Fruit fly (Drosophila melanogaster) Kc167 (cell line): ENCODE results near the gene CG45218.

Source experiments
- Myc ChIP-seq: fragments of >200 bp; optimal IDR thresholded peaks from 2 replicates; lab custom pipeline; 2017; ENCODE audit warnings: missing external identifiers
- Sin3A ChIP-seq: fragments of >200 bp; optimal IDR thresholded peaks from 2 replicates; lab custom pipeline; 2018; ENCODE audit warnings: missing external identifiers
- h ChIP-seq: fragments of >200 bp; optimal IDR thresholded peaks from 3 replicates; lab custom pipeline; 2018; ENCODE audit warnings: missing external identifiers
- insv ChIP-seq: fragments of >200 bp; optimal IDR thresholded peaks from 3 replicates; lab custom pipeline; 2018; ENCODE audit warnings: missing external identifiers
- psq ChIP-seq: fragments of >200 bp; optimal IDR thresholded peaks from 2 replicates; lab custom pipeline; 2017; ENCODE audit warnings: missing external identifiers
- ttk ChIP-seq: sonication (Bioruptor generic); optimal IDR thresholded peaks from 2 replicates; lab custom pipeline; 2017; ENCODE audit warnings: missing external identifiers

Gene CG45218

DNA sequence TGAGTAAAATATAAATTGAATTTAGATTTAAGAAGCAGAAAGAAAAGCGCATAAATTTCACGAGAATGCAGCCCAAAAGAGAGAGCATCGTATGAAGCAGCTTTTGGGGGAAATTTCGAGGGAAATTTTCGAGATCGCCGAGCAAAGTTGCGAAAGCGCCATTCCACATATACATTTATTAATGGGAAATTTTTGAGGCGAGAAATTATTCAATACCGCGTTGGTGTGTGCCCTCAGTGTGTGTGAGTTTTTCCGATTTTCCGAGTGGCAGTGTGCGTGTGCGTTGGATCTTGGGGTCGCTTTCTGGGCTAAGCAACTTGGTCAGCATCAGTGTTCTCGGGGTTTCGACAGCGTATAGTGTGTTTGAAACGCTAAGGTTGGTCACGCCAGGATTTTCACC is 19.3 kb upstream of the CG45218 start, which contains the start of gene Tm2:
Gene Tm2, plus strand, starts transcription at position 270 of the 400 bp plus-strand sequence.
- TF ChIP-seq h (lab: Kevin White, UChicago): no peak
- no peak for TF ChIP-seq Myc (lab: Kevin White, UChicago)
- no peak for TF ChIP-seq insv
- no peak for TF ChIP-seq ttk (lab: Kevin White, UChicago)
- TF ChIP-seq psq (lab: Kevin White, UChicago): no peak
- TF ChIP-seq Sin3A (lab: Kevin White, UChicago): no peak

DNA sequence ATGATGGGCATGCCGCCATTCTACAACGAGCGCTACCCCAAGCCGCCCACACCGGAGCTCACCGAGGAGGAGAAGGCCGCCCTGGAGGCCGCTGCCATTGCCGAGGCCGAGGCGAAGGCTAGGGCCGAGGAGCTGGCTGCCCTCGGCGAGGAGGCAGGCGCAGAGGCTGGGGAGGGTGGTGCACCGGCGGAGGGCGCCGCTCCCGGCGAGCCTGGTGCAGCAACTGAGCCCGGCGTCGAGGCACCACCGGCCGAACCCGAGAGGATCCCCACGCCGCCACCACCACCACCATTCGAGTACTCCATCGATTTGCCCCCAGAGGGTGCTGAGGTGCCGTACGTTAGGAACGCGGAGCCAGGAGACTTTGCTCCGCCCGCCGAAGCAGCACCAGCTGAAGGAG is 14.6 kb upstream of the CG45218 start:
- TF ChIP-seq ttk (lab: Kevin White, UChicago): no peak
- TF ChIP-seq psq (lab: Kevin White, UChicago): no peak
- TF ChIP-seq Myc (lab: Kevin White, UChicago): no peak
- TF ChIP-seq Sin3A (lab: Kevin White, UChicago): no peak
- no peak for TF ChIP-seq insv
- no peak for TF ChIP-seq h (lab: Kevin White, UChicago)

DNA sequence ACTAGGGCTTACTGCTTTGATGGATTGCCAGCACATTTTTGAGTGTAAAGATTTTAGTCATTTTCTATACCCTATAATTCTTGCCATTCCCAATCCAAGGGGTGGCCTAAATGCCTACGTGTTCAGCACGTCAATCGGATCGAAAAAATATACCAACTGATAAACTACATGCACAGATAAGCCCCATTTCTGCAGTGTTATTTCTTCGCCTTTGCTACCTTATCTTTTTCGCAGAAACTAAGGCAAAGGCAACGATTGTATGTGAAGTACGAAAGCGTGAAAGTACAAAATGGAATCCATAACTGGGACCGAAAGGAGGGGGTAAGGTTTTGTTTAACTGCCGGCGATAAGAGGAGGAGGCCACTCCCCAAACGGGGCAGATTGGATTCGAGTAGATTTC is 7.3 kb upstream of the CG45218 start:
- no peak for TF ChIP-seq insv
- no peak for TF ChIP-seq psq (lab: Kevin White, UChicago)
- TF ChIP-seq h (lab: Kevin White, UChicago): no peak
- no peak for TF ChIP-seq Sin3A (lab: Kevin White, UChicago)
- TF ChIP-seq Myc (lab: Kevin White, UChicago): no peak

DNA sequence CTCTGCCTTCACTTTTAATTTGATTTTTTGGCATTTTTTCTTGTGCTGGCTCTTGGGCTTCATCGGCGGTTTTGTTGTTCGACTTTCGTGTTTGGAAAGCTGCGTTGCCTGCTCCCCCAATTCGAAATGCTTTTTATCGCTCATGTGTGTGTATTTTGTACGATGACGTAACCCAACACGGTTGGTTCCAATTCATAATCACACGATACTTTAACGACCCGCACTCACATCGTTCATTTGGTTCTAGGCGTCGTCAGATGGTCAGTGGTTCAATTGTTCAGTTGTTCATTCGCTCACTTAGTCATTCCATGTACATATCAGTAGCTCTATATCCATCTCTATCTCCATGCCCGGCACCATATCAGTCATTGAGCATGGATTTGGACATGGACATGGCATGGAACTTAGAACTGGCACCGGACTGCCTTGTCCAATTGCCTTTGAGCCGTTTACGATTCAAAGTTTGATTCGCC is 3.3 kb upstream of the CG45218 start:
- TF ChIP-seq Sin3A (lab: Kevin White, UChicago) (no peak), Myc (lab: Kevin White, UChicago) (no peak), insv (no peak), h (lab: Kevin White, UChicago) (no peak), ttk (lab: Kevin White, UChicago) (no peak), psq (lab: Kevin White, UChicago) (no peak)

DNA sequence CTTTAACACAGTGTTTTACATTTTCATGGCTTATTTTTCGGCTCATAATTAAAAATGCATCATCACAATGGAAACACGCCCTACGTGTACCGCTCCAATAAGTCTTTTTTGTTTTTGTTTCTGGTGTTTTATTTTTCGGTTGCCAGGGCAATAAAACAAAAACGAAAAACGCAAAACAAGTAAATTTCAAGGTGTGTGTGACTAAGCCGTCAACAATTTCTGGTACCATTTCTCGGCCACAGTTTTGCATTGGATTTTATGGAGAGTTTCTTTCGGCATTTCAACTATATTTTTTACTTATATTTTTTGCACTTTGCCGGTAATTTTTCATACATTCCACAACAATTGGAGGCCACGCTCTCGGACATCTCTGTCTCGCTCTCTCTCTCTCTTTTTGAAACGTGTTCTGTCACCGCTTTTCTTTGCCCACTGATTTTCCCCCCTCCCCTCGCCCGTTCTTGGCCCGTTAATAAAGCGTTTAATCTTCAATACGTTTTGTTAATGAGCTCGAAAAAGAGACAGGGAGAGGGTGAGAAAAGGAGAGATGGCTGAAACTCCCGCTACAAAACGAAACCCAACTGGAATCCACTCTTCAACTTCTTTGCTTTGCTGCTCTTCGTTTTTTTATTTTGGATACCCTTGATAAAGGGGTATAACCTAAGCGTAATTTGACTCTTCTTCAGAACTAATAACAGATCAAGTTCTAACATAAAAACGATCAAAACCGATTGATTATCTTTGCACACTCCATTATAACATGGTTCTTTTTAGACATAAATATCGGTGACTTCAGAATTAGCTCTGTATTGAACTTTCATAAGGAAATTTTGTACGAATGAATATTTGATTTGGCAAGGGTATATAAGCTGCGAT is 2.6 kb upstream of the CG45218 start:
- TF ChIP-seq Sin3A (lab: Kevin White, UChicago) (no peak), ttk (lab: Kevin White, UChicago) (no peak), insv (no peak), h (lab: Kevin White, UChicago) (no peak), Myc (lab: Kevin White, UChicago) (no peak), psq (lab: Kevin White, UChicago) (no peak)

DNA sequence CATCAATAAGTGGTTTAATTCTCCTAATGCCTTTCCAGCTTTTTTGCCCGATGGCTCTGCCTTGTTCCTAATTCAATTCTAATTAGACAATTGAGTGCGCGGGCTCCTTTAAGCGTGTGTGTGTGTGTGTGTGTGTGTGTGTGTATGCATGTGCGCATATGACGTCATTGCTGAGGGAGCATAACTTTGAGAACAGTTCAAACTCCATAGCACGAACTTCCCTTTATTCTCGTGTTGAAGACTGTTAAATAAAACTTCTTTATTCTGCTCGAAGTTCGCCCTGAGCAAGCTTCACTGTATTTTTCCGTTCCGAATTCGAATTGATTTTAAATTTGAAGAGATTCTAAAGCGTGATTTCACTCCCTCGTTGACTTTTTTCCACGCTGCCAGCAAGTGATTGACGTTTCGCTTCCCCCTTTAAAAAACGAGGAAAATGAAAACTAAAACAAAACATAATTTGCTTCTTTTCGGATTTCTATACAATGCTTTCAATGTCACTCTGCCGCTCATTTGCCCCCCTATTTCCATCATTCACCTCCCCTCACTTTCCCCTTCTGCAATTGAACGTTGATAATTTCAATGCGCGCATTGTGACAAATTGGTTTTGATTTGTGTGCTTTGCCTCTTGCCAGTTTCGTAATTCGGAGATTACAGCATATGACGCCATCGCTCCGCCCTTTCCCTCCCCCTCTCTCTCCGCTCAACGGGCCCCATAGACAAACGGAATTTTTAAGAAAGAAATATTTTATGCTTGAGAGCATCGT is 1.8 kb upstream of the CG45218 start:
- TF ChIP-seq psq (lab: Kevin White, UChicago) (no peak), h (lab: Kevin White, UChicago) (no peak), Sin3A (lab: Kevin White, UChicago) (no peak)

DNA sequence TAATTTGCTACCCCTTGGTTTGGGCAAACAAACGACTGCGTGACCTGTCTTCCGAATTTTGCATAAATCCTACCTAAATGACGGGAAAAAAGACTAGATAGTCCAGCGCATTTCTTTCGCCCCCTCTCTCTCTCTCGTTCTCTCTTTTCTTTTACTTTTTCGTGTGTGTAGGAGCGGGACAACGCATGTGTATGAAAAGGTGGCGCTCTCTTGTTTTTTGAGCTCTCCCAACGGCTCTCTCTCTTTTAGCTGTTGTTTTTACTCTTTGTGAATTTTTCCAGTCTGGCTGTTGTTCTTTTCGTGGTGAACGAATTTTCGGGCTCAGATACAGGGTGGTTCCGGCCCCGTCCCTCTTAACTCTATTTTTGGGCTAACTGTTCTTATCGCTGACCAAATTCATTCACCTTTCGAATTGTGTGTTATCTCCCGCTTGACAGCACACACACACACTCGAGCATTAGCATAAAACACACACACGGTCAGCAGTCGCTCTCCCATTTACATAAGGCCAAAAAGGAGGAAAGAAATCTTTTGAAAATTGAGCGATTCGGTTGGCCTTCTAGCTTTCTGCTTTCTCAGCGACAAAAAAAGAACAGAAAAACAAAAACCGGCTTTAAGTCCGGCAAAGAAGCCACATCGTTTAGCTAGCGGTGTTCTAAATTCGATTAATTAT is 1.1 kb upstream of the CG45218 start:
- no peak for TF ChIP-seq Myc (lab: Kevin White, UChicago)
- TF ChIP-seq insv: no peak
- TF ChIP-seq psq (lab: Kevin White, UChicago): no peak
- no peak for TF ChIP-seq ttk (lab: Kevin White, UChicago)
- no peak for TF ChIP-seq Sin3A (lab: Kevin White, UChicago)
- TF ChIP-seq h (lab: Kevin White, UChicago): no peak

DNA sequence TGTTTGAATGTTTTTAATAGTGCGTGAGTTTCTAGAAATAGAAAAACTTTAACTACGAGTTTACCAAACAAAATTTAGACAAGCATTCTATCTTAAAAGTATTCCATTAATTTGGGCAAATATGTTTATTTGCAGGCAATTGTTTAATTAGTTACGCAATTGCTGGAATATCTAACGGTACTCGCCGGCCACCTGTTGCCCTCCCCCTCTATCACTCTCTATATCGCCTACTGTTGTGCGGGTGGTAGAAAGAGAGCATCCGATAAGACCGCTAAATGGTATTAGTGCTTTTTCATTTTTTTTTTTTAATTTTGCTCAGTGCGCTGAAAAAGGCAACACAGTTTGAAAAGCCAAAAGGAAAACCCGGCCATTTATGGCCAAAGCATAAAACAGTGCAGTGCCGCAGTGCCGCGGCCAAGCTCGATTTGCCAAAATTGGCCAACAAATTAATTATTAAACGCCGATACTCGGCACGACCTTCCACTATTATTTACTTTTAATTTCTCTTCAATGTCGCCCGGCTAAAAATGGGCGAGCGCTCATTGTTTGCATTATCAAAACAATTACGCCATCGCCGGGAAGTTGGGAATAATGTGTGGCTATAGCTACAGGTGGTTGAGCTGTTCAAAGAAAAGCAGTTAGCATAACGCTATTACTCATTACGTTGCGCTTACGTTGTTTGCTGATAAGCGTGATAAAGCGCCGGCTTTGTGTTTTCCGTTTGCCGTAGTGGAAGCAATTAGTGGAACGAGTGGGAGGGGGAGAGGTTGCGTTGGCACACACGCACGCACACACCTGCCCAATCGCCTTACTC is 564 bp downstream of the CG45218 start:
- no peak for TF ChIP-seq psq (lab: Kevin White, UChicago)
- no peak for TF ChIP-seq insv
- no peak for TF ChIP-seq h (lab: Kevin White, UChicago)
- no peak for TF ChIP-seq ttk (lab: Kevin White, UChicago)
- no peak for TF ChIP-seq Sin3A (lab: Kevin White, UChicago)
- no peak for TF ChIP-seq Myc (lab: Kevin White, UChicago)

DNA sequence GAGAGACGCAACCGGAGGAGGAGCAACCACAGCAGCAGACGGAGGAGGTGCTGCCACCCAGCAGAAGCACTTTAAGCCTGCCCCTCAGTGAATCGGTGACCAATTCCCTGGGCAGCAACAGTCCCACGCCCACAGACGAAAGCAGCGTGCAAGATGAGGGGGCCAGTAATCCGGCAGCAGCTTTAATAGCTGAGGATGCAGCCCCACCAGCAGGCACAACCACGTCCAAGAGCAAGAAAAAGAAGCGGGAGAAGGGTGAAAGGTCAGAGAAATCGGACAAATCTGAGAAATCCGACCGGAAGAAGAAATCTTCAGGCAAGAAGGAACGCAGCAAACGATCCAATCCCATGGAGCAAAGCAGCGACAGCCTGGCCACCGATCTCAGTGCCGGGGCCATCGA is 1.8 kb downstream of the CG45218 start:
- no peak for TF ChIP-seq h (lab: Kevin White, UChicago)
- TF ChIP-seq psq (lab: Kevin White, UChicago): no peak
- no peak for TF ChIP-seq ttk (lab: Kevin White, UChicago)

DNA sequence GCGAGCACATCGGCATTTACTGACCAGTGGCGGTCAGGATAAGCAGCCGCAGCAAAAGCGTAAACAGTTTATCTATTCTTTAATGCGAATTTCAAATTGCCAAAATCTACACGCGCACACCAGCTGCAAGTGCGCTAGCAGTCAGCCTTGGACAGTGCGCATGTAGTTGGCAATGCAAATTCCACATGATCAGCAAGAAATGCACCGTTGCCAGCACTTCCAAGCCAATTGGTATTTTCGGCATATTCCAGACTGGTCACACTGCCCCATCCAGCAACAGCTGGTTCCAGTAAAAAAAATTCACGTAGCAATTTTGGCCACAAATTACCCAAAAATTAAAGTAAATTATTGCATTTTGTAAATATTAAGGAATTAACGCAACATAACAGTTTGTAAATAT is 2.8 kb downstream of the CG45218 start:
- TF ChIP-seq ttk (lab: Kevin White, UChicago) (no peak), psq (lab: Kevin White, UChicago) (no peak), h (lab: Kevin White, UChicago) (no peak), insv (no peak), Myc (lab: Kevin White, UChicago) (no peak), Sin3A (lab: Kevin White, UChicago) (no peak)

DNA sequence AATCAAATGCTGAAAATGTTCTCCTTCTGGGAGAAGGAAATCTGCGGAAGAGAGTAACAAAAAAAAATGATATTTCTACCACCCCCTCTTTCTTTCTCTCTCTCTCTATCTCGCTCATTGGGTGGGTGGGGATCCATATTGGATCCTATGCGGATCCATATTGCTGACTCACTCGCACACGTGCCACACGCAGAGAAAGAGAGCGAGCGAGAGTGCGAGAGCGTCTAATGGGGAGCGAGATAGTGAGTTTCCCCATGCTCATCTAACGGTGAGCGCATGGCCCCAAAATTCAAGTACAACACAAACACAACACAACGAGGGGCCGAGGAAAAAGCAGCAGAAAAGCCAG is 3.9 kb downstream of the CG45218 start:
- no peak for TF ChIP-seq psq (lab: Kevin White, UChicago)
